Worm (Caenorhabditis elegans): ENCODE results near the gene C24A8.6.

ce11 chrX:4285669-4286174 is 46.5 kb downstream of the C24A8.6 start, which contains the start of gene cka-2:
- no peak for TF ChIP-seq ama-1 (optimal IDR thresholded peaks at IDR 0.05)
- no peak for TF ChIP-seq sea-1 (GFP tag; conservative IDR thresholded peaks at IDR 0.05)
- no peak for TF ChIP-seq aly-1 (tag; optimal IDR thresholded peaks at IDR 0.05)
- no peak for TF ChIP-seq hmg-4 (GFP tag; optimal IDR thresholded peaks at IDR 0.05)
- no peak for TF ChIP-seq ceh-13 (GFP tag; optimal IDR thresholded peaks at IDR 0.05)
- no peak for TF ChIP-seq tra-4 (tag; optimal IDR thresholded peaks at IDR 0.05)
- TF ChIP-seq pes-1 (GFP tag; IDR thresholded peaks at IDR 0.05): no peak
- no peak for TF ChIP-seq hmbx-1 (tag; optimal IDR thresholded peaks at IDR 0.05)

All from whole organism, early embryonic.